Worm (Caenorhabditis elegans) whole organism, L4/young adult: ENCODE measurements around the gene srlf-28.

Experiments
- W03F9.2 ChIP-seq: fragments of 150-350 bp; optimal IDR thresholded peaks from 2 replicates; lab custom pipeline; 2014; ENCODE audit warnings: missing biosample characterization, missing genetic modification characterization
- dao-5 ChIP-seq: sonication (generic microtip); optimal IDR thresholded peaks from 2 replicates; lab custom pipeline; 2016; ENCODE audit warnings: missing genotype, missing genetic modification characterization, moderate library complexity, missing compliant biosample characterization
- him-1 ChIP-seq: sonication (generic microtip); optimal IDR thresholded peaks from 2 replicates; lab custom pipeline; 2016; ENCODE audit warnings: missing genotype, missing genetic modification reagents, missing genetic modification characterization, missing compliant biosample characterization

DNA sequence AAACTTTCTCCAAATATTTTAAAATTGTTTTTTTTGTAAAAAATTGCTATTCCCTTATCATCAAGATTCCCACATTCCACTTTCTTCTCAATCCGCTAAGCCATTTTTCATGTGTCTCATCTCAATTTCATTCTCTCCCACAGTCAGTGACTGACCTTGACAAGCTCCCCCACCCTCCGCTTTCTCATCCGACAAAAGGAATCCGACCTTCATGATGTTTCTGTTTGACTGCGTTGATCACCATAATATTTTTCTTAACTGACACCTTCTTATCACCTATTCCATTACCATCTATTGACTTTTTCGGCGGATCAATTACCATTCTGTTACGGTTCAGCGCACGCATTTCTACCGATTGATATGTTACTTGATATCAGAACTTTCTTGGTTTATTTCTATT, 45.4 kb upstream of the srlf-28 start:
- no peak for TF ChIP-seq him-1 (tag; lab: Kevin White, UChicago)
- no peak for TF ChIP-seq dao-5 (tag; lab: Kevin White, UChicago)
- TF ChIP-seq W03F9.2 (tag; lab: Kevin White, UChicago) = no peak
